Worm (Caenorhabditis elegans): Measurements from ENCODE around the gene F41E6.1.

F41E6.1 gene

ce11 chrV:8629029-8629428 lies 6.6 kb downstream of the F41E6.1 start, which contains the start of gene F41E6.12:
Gene F41E6.12, minus strand, starts transcription at chrV:8629129.
- TF ChIP-seq nhr-23 (tag; optimal IDR thresholded peaks at IDR 0.05) = peak; percentile 20
- TF ChIP-seq nhr-67 (tag; optimal IDR thresholded peaks at IDR 0.05) = no peak

- no peak for TF ChIP-seq fos-1 (tag; optimal IDR thresholded peaks at IDR 0.05)
- TF ChIP-seq nhr-237 (tag; optimal IDR thresholded peaks at IDR 0.05) = no peak
- peak; percentile 70 for TF ChIP-seq nhr-25 (tag; optimal IDR thresholded peaks at IDR 0.05)
- no peak for TF ChIP-seq nhr-76 (tag; optimal IDR thresholded peaks at IDR 0.05)
- TF ChIP-seq daf-12 (tag; optimal IDR thresholded peaks at IDR 0.05) = no peak
- TF ChIP-seq nhr-12 (tag; optimal IDR thresholded peaks at IDR 0.05) = no peak
- TF ChIP-seq snpc-4 (tag; optimal IDR thresholded peaks at IDR 0.05) = peak; percentile 72
- TF ChIP-seq nhr-43 (tag; optimal IDR thresholded peaks at IDR 0.05; ENCODE audit: poor library complexity, severe bottlenecking) = peak; percentile 64
- no peak for TF ChIP-seq ztf-11 (tag; optimal IDR thresholded peaks at IDR 0.05)
- no peak for TF ChIP-seq nhr-11 (tag; optimal IDR thresholded peaks at IDR 0.05)
- TF ChIP-seq pha-4 (tag; optimal IDR thresholded peaks at IDR 0.05) = peak; percentile 91
- peak; percentile 37 for TF ChIP-seq lin-39 (tag; optimal IDR thresholded peaks at IDR 0.05)
- peak; percentile 63 for TF ChIP-seq elt-2 (tag; optimal IDR thresholded peaks at IDR 0.05)
- no peak for TF ChIP-seq sea-2 (GFP tag; optimal IDR thresholded peaks at IDR 0.05)
- no peak for TF ChIP-seq skn-1 (tag; optimal IDR thresholded peaks at IDR 0.05)
- TF ChIP-seq mdl-1 (tag; optimal IDR thresholded peaks at IDR 0.05) = no peak
- no peak for TF ChIP-seq zag-1 (tag; optimal IDR thresholded peaks at IDR 0.05)
- TF ChIP-seq tbx-2 (tag; optimal IDR thresholded peaks at IDR 0.05) = no peak
- TF ChIP-seq eor-1 (tag; optimal IDR thresholded peaks at IDR 0.05) = no peak
- TF ChIP-seq nhr-77 (tag; optimal IDR thresholded peaks at IDR 0.05) = no peak
- no peak for TF ChIP-seq nhr-67 (tag; optimal IDR thresholded peaks at IDR 0.05)
- TF ChIP-seq nhr-28 (tag; optimal IDR thresholded peaks at IDR 0.05) = no peak
- TF ChIP-seq egl-5 (tag; optimal IDR thresholded peaks at IDR 0.05) = peak; percentile 74
- TF ChIP-seq elt-3 (tag; optimal IDR thresholded peaks at IDR 0.05) = no peak
- TF ChIP-seq unc-62 (GFP tag; optimal IDR thresholded peaks at IDR 0.05) = no peak
- TF ChIP-seq mml-1 (tag; optimal IDR thresholded peaks at IDR 0.05) = no peak
- TF ChIP-seq pqm-1 (tag; optimal IDR thresholded peaks at IDR 0.05) = peak; percentile 40
- no peak for TF ChIP-seq fkh-10 (GFP tag; optimal IDR thresholded peaks at IDR 0.05)
- no peak for TF ChIP-seq egl-27 (tag; optimal IDR thresholded peaks at IDR 0.05)
- peak; percentile 72 for TF ChIP-seq hmg-11 (tag; optimal IDR thresholded peaks at IDR 0.05)
- peak; percentile 75 for TF ChIP-seq nhr-23 (tag; optimal IDR thresholded peaks at IDR 0.05)
- no peak for TF ChIP-seq R02D3.7 (tag; optimal IDR thresholded peaks at IDR 0.05)
- TF ChIP-seq ceh-9 (tag; optimal IDR thresholded peaks at IDR 0.05) = no peak
- TF ChIP-seq jun-1 (tag; optimal IDR thresholded peaks at IDR 0.05) = no peak
- TF ChIP-seq lsy-12 (tag; optimal IDR thresholded peaks at IDR 0.05) = no peak
- TF ChIP-seq ama-1 (optimal IDR thresholded peaks at IDR 0.05) = no peak
- TF ChIP-seq ceh-28 (tag; optimal IDR thresholded peaks at IDR 0.05) = peak; percentile 29
- TF ChIP-seq ceh-82 (tag; optimal IDR thresholded peaks at IDR 0.05) = no peak
- TF ChIP-seq unc-39 (tag; optimal IDR thresholded peaks at IDR 0.05) = no peak
- TF ChIP-seq ceh-16 (tag; optimal IDR thresholded peaks at IDR 0.05) = no peak
- peak; percentile 11 for TF ChIP-seq elt-1 (tag; optimal IDR thresholded peaks at IDR 0.05)
- TF ChIP-seq aly-2 (tag; optimal IDR thresholded peaks at IDR 0.05) = no peak
- TF ChIP-seq nfya-1 (tag; optimal IDR thresholded peaks at IDR 0.05; ENCODE audit: insufficient read depth) = peak; percentile 75
- TF ChIP-seq fkh-2 (tag; optimal IDR thresholded peaks at IDR 0.05) = no peak
- no peak for TF ChIP-seq ZK546.5 (tag; optimal IDR thresholded peaks at IDR 0.05)
- peak; percentile 18 for TF ChIP-seq lin-15B (tag; optimal IDR thresholded peaks at IDR 0.05)
- TF ChIP-seq ztf-4 (tag; optimal IDR thresholded peaks at IDR 0.05) = no peak
These were observed 8.9 kb downstream of the F41E6.1 start, which contains the start of gene atg-18 for ce11 chrV:8631277-8631765. Gene atg-18, minus strand, starts transcription at chrV:8631327.

All from whole organism, L3 larva.